Worm (Caenorhabditis elegans): ENCODE measurements around the gene nspb-2.

ce11 chrIV:6603549-6603948 lies 12.1 kb downstream of the nspb-2 start:
- TF ChIP-seq klf-2 (GFP tag; conservative IDR thresholded peaks at IDR 0.05) (no peak), tab-1 (GFP tag; IDR thresholded peaks at IDR 0.05) (no peak), flt-1 (GFP tag; IDR thresholded peaks at IDR 0.05) (no peak), ztf-29 (GFP tag; IDR thresholded peaks at IDR 0.05) (no peak), ref-1 (GFP tag; conservative IDR thresholded peaks at IDR 0.05) (no peak), T22C8.4 (GFP tag; IDR thresholded peaks at IDR 0.05) (no peak), ztf-23 (GFP tag; IDR thresholded peaks at IDR 0.05) (no peak)
